Worm (Caenorhabditis elegans): ENCODE measurements around the gene Y44A6D.1.

ce11 chrV:20790011-20790410 lies at the start of gene Y44A6D.1:
- no peak for TF ChIP-seq mep-1 (tag; optimal IDR thresholded peaks at IDR 0.05)
- TF ChIP-seq sptf-1 (tag; optimal IDR thresholded peaks at IDR 0.05): no peak

Measured in whole organism, L1 larva.